Worm (Caenorhabditis elegans): ENCODE measurements around the gene F07H5.7.
A peak's percentile ranks its signal among the peaks of the same experiment; 100 is the strongest.

F07H5.7 gene

DNA sequence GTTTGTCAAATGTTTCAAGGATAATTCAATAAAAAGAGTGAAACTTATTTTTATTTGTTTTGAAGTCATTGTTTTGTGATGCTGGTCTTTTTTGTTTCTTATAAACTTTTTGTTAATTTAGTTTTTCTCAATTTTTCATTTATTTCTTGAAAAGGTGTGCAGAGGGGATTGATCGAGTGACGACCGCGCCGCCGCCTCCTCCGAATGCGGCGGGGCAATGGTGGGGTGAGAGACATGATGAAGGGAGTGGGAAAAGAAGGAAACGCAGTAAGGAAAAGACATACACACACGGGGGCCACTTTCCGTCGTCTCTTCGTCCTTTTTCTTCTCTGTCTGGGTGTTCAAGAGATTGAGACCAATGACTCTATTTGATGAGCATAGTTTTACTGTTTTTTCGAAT lies 24.6 kb downstream of the F07H5.7 start:
- TF ChIP-seq hmg-1.1 (GFP tag; IDR thresholded peaks at IDR 0.05), result peak; percentile 65
- peak in 1 of 2 experiments; percentile 57 for TF ChIP-seq unc-62 (GFP tag; optimal IDR thresholded peaks at IDR 0.05 in 1 of 2)
- no peak for TF ChIP-seq unc-62 (tag; optimal IDR thresholded peaks at IDR 0.05)
- TF ChIP-seq hlh-30 (tag; optimal IDR thresholded peaks at IDR 0.05; ENCODE audit: insufficient read depth), result peak; percentile 30
- peak; percentile 1 for TF ChIP-seq rbr-2 (tag; optimal IDR thresholded peaks at IDR 0.05)
- no peak for TF ChIP-seq F49E8.2 (tag; optimal IDR thresholded peaks at IDR 0.05; ENCODE audit: borderline replicate concordance)
- TF ChIP-seq fos-1 (tag; optimal IDR thresholded peaks at IDR 0.05), result no peak
- TF ChIP-seq lsy-2 (tag; optimal IDR thresholded peaks at IDR 0.05), result peak in 1 of 2 experiments; percentile 32
- peak; percentile 3 for TF ChIP-seq pqm-1 (tag; optimal IDR thresholded peaks at IDR 0.05)
- TF ChIP-seq lin-13 (GFP tag; optimal IDR thresholded peaks at IDR 0.05), result no peak
- TF ChIP-seq dve-1 (tag; optimal IDR thresholded peaks at IDR 0.05; ENCODE audit: insufficient read depth), result peak; percentile 25
- TF ChIP-seq egl-43 (GFP tag; IDR thresholded peaks at IDR 0.05), result no peak
- no peak for TF ChIP-seq unc-39 (tag; optimal IDR thresholded peaks at IDR 0.05)
- TF ChIP-seq dmd-6 (GFP tag; IDR thresholded peaks at IDR 0.05), result peak; percentile 27; the same call in 1 of the 2 replicates
- TF ChIP-seq hlh-11 (tag; optimal IDR thresholded peaks at IDR 0.05), result peak; percentile 20
- peak; percentile 48 for TF ChIP-seq mep-1 (tag; optimal IDR thresholded peaks at IDR 0.05)
- no peak for TF ChIP-seq skn-1 (tag; optimal IDR thresholded peaks at IDR 0.05)
- 0 out of 2 replicates have a peak, but pooled peaks have one; percentile 4 for TF ChIP-seq madf-9 (GFP tag; conservative IDR thresholded peaks at IDR 0.05)
- TF ChIP-seq set-16 (GFP tag; IDR thresholded peaks at IDR 0.05), result no peak
- peak; percentile 54 for TF ChIP-seq mes-2 (tag; optimal IDR thresholded peaks at IDR 0.05; ENCODE audit: poor library complexity, severe bottlenecking)
- TF ChIP-seq daf-16 (GFP tag; optimal IDR thresholded peaks at IDR 0.05), result no peak
- TF ChIP-seq daf-16 (tag; optimal IDR thresholded peaks at IDR 0.05), result peak; percentile 11
- TF ChIP-seq mdl-1 (tag; optimal IDR thresholded peaks at IDR 0.05), result no peak

DNA sequence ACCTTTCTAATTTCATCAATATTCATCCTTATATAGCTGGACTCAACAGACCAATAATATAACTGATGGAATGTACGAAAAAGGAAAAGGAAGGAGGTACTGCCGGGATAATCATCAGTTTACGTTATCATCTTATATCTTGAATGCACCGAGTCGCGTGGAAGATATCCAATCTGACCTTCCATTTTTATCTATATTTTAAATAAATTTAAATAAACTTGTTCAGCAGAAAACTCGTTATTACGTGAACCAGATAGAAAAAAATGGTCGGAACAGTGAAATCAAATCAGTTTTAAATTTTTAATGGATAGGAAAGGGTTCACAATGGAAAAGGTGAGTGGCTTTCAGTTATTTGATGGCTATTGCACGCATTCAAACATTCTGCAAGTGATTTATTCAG lies 27.1 kb downstream of the F07H5.7 start, which contains the start of gene pah-1:
TSS of gene pah-1 (minus strand) at position 101 of the 400 bp plus-strand sequence.
- no peak for TF ChIP-seq F49E8.2 (tag; optimal IDR thresholded peaks at IDR 0.05; ENCODE audit: borderline replicate concordance)
- TF ChIP-seq lin-1 (GFP tag; IDR thresholded peaks at IDR 0.05), result no peak
- no peak for TF ChIP-seq zip-2 (tag; optimal IDR thresholded peaks at IDR 0.05)
- TF ChIP-seq mdl-1 (tag; optimal IDR thresholded peaks at IDR 0.05), result no peak
- TF ChIP-seq zag-1 (tag; optimal IDR thresholded peaks at IDR 0.05), result no peak
- TF ChIP-seq nhr-237 (tag; optimal IDR thresholded peaks at IDR 0.05), result no peak
- no peak for TF ChIP-seq nhr-28 (tag; optimal IDR thresholded peaks at IDR 0.05)
- no peak for TF ChIP-seq nhr-42 (GFP tag; IDR thresholded peaks at IDR 0.05)
- TF ChIP-seq dmd-6 (GFP tag; IDR thresholded peaks at IDR 0.05), result no peak
- no peak for TF ChIP-seq daf-12 (tag; optimal IDR thresholded peaks at IDR 0.05)
- TF ChIP-seq snpc-4 (tag; optimal IDR thresholded peaks at IDR 0.05), result no peak
- TF ChIP-seq T26A8.4 (GFP tag; IDR thresholded peaks at IDR 0.05), result no peak
- no peak for TF ChIP-seq ceh-32 (tag; optimal IDR thresholded peaks at IDR 0.05; ENCODE audit: poor library complexity)
- TF ChIP-seq fos-1 (tag; optimal IDR thresholded peaks at IDR 0.05), result no peak
- no peak for TF ChIP-seq mxl-2 (GFP tag; conservative IDR thresholded peaks at IDR 0.05)
- no peak for TF ChIP-seq nhr-25 (tag; optimal IDR thresholded peaks at IDR 0.05; ENCODE audit: borderline replicate concordance, insufficient read depth)
- no peak for TF ChIP-seq lin-38 (GFP tag; IDR thresholded peaks at IDR 0.05)
- TF ChIP-seq unc-62 (GFP tag; optimal IDR thresholded peaks at IDR 0.05 in 1 of 2), result no peak
- no peak for TF ChIP-seq unc-62 (tag; optimal IDR thresholded peaks at IDR 0.05)
- no peak for TF ChIP-seq zip-11 (GFP tag; IDR thresholded peaks at IDR 0.05)

DNA sequence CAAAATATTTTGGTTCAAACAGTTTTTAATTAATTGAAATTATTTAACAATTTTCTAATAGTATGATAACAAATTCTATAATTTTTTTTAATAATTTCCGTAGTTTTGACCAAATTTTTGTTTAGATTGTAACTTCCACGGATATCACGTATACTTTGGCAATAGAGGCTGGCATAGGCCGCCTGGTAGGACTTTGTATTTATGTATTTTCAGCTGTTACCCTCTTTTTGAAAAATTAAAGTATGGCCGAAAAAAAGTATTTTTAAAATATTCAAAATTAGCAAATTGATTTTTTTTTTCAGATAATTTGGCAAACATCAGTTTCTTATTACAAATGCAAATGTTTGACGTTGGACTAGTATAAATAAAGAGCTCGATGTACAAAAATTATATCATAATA lies 27.5 kb downstream of the F07H5.7 start, which contains the start of the genes nsph-1.1 and K08F8.15:
TSS of gene nsph-1.1 (plus strand) at position 301 of the 400 bp plus-strand sequence.
TSS of gene K08F8.15 (plus strand) at position 335 of the 400 bp plus-strand sequence.
- TF ChIP-seq Y48G9A.11 (GFP tag; IDR thresholded peaks at IDR 0.05) (no peak), pha-4 (GFP tag; IDR thresholded peaks at IDR 0.05) (no peak), pha-4 (tag; optimal IDR thresholded peaks at IDR 0.05) (no peak), pqm-1 (tag; optimal IDR thresholded peaks at IDR 0.05) (no peak), zfp-2 (tag; optimal IDR thresholded peaks at IDR 0.05) (no peak), lin-13 (GFP tag; optimal IDR thresholded peaks at IDR 0.05) (no peak), ceh-32 (tag; optimal IDR thresholded peaks at IDR 0.05; ENCODE audit: poor library complexity) (no peak), ztf-7 (tag; optimal IDR thresholded peaks at IDR 0.05) (no peak), fkh-10 (GFP tag; optimal IDR thresholded peaks at IDR 0.05) (no peak), ceh-28 (tag; optimal IDR thresholded peaks at IDR 0.05) (no peak), lin-1 (GFP tag; IDR thresholded peaks at IDR 0.05) (no peak), snpc-4 (tag; optimal IDR thresholded peaks at IDR 0.05) (no peak), ctbp-1 (GFP tag; IDR thresholded peaks at IDR 0.05) (no peak), daf-8 (GFP tag; IDR thresholded peaks at IDR 0.05) (no peak)
